Fruit fly (Drosophila melanogaster) whole organism, embryonic: ENCODE results near the gene CG14676.

ENCODE experiments used
- Bgb ChIP-seq: fragments of 200-800 bp; sonication (Bioruptor generic); IDR thresholded peaks from 2 replicates; pipeline ENCODE4 v1.3.6; 2022; ENCODE audit warnings: missing biosample characterization, missing genetic modification characterization; ENCODE audit not compliant: partially characterized antibody
- CG10147 ChIP-seq: fragments of 200-800 bp; sonication (Bioruptor generic); optimal IDR thresholded peaks from 2 replicates; lab custom pipeline; 2019; ENCODE audit warnings: missing biosample characterization, mild to moderate bottlenecking, missing genetic modification characterization, moderate library complexity
- CG1024 ChIP-seq: fragments of 200-800 bp; sonication (Bioruptor generic); IDR thresholded peaks from 2 replicates; pipeline ENCODE4 v1.3.6; 2022; ENCODE audit warnings: missing biosample characterization, missing genetic modification characterization
- CG10543 ChIP-seq: fragments of 200-800 bp; sonication (Bioruptor generic); optimal IDR thresholded peaks from 3 replicates; lab custom pipeline; 2017; ENCODE audit warnings: missing biosample characterization, mild to moderate bottlenecking, missing genetic modification characterization, moderate library complexity
- CG10979 ChIP-seq: fragments of 200-800 bp; sonication (Bioruptor generic); optimal IDR thresholded peaks from 2 replicates; lab custom pipeline; 2018; ENCODE audit warnings: missing biosample characterization, mild to moderate bottlenecking, missing genetic modification characterization, moderate library complexity
- CG12104 ChIP-seq: fragments of 200-800 bp; sonication (Bioruptor generic); optimal IDR thresholded peaks from 3 replicates; lab custom pipeline; 2016; ENCODE audit warnings: missing biosample characterization, missing genetic modification characterization
- CG1529 ChIP-seq: fragments of 200-800 bp; sonication (Bioruptor generic); optimal IDR thresholded peaks from 3 replicates; lab custom pipeline; 2018; ENCODE audit warnings: missing biosample characterization, missing genetic modification characterization
- CG1602 ChIP-seq: fragments of 200-800 bp; sonication (Bioruptor generic); optimal IDR thresholded peaks from 3 replicates; lab custom pipeline; 2016; ENCODE audit warnings: missing biosample characterization, missing genetic modification characterization
- CG17186 ChIP-seq: fragments of 200-800 bp; sonication (Bioruptor generic); optimal IDR thresholded peaks from 3 replicates; lab custom pipeline; 2017; ENCODE audit warnings: missing biosample characterization, missing genetic modification reagents, missing genetic modification characterization
- CG3838 ChIP-seq: fragments of 200-800 bp; sonication (Bioruptor generic); optimal IDR thresholded peaks from 3 replicates; lab custom pipeline; 2016; ENCODE audit warnings: missing biosample characterization, missing genetic modification characterization
- CG5180 ChIP-seq: fragments of 200-800 bp; sonication (Bioruptor generic); optimal IDR thresholded peaks from 3 replicates; lab custom pipeline; 2017; ENCODE audit warnings: missing biosample characterization, missing genetic modification characterization, mild to moderate bottlenecking, moderate library complexity, missing genetic modification reagents
- CG6654 ChIP-seq: fragments of 200-800 bp; sonication (Bioruptor generic); optimal IDR thresholded peaks from 2 replicates; lab custom pipeline; 2017; ENCODE audit warnings: missing biosample characterization, mild to moderate bottlenecking, missing genetic modification characterization
- CG6854 ChIP-seq: fragments of 200-800 bp; sonication (Bioruptor generic); optimal IDR thresholded peaks from 3 replicates; lab custom pipeline; 2017; ENCODE audit warnings: missing biosample characterization, mild to moderate bottlenecking, missing genetic modification characterization
- CG8359 ChIP-seq: fragments of 200-800 bp; sonication (Bioruptor generic); optimal IDR thresholded peaks from 2 replicates; lab custom pipeline; 2017; ENCODE audit warnings: missing biosample characterization, mild to moderate bottlenecking, missing genetic modification characterization, borderline replicate concordance
- CG9727 ChIP-seq: fragments of 200-800 bp; sonication (Bioruptor generic); optimal IDR thresholded peaks from 3 replicates; lab custom pipeline; 2017; ENCODE audit warnings: missing biosample characterization, mild to moderate bottlenecking, missing genetic modification characterization
- CG9817 ChIP-seq: fragments of 200-800 bp; sonication (Bioruptor generic); optimal IDR thresholded peaks from 2 replicates; lab custom pipeline; 2018; ENCODE audit warnings: missing biosample characterization, mild to moderate bottlenecking, missing genetic modification characterization, moderate library complexity
- CG9876 ChIP-seq: fragments of 200-800 bp; sonication (Bioruptor generic); optimal IDR thresholded peaks from 2 replicates; lab custom pipeline; 2016; ENCODE audit warnings: missing biosample characterization, missing genetic modification characterization
- Chrac-16 ChIP-seq: fragments of 200-800 bp; sonication (Bioruptor generic); optimal IDR thresholded peaks from 3 replicates; lab custom pipeline; 2016; ENCODE audit warnings: missing biosample characterization, missing genetic modification characterization
- Fer1 ChIP-seq: fragments of 200-800 bp; sonication (Bioruptor generic); optimal IDR thresholded peaks from 2 replicates; lab custom pipeline; 2017; ENCODE audit warnings: missing biosample characterization, mild to moderate bottlenecking, missing genetic modification characterization
- Fer2 ChIP-seq: fragments of 200-800 bp; sonication (Bioruptor generic); optimal IDR thresholded peaks from 2 replicates; lab custom pipeline; 2018; ENCODE audit warnings: missing biosample characterization, mild to moderate bottlenecking, missing genetic modification characterization, moderate library complexity
- Fer3 ChIP-seq: fragments of 200-800 bp; sonication (Bioruptor generic); optimal IDR thresholded peaks from 2 replicates; lab custom pipeline; 2018; ENCODE audit warnings: missing biosample characterization, mild to moderate bottlenecking, missing genetic modification characterization, moderate library complexity
- HmgD ChIP-seq: fragments of 200-800 bp; sonication (Bioruptor generic); optimal IDR thresholded peaks from 3 replicates; lab custom pipeline; 2016; ENCODE audit warnings: missing biosample characterization, missing genetic modification characterization
- Med ChIP-seq: fragments of 200-800 bp; sonication (Bioruptor generic); peaks from one replicate; lab custom pipeline; 2016; ENCODE audit warnings: missing biosample characterization, missing genetic modification characterization, mild to moderate bottlenecking, inconsistent platforms, moderate library complexity
- Taf1 ChIP-seq: fragments of 200-800 bp; sonication (Bioruptor generic); IDR thresholded peaks from 2 replicates; pipeline ENCODE4 v1.3.6; 2022; ENCODE audit warnings: missing biosample characterization, missing genetic modification characterization
- ato ChIP-seq: fragments of 200-800 bp; sonication (Bioruptor generic); IDR thresholded peaks from 2 replicates; pipeline ENCODE4 v1.3.6; 2022; ENCODE audit warnings: missing biosample characterization, missing genetic modification characterization; ENCODE audit not compliant: partially characterized antibody
- caup ChIP-seq: fragments of 200-800 bp; sonication (Bioruptor generic); optimal IDR thresholded peaks from 3 replicates; lab custom pipeline; 2017; ENCODE audit warnings: missing biosample characterization, mild to moderate bottlenecking, missing genetic modification characterization, moderate library complexity; ENCODE audit not compliant: severe bottlenecking
- ems ChIP-seq: fragments of 200-800 bp; sonication (Bioruptor generic); optimal IDR thresholded peaks from 3 replicates; lab custom pipeline; 2016; ENCODE audit warnings: missing biosample characterization, missing genetic modification characterization
- en ChIP-seq: fragments of 200-800 bp; sonication (Bioruptor generic); optimal IDR thresholded peaks from 2 replicates; lab custom pipeline; 2016; ENCODE audit warnings: missing biosample characterization, missing genetic modification characterization
- exex ChIP-seq: fragments of 200-800 bp; sonication (Bioruptor generic); optimal IDR thresholded peaks from 4 replicates; lab custom pipeline; 2018; ENCODE audit warnings: missing biosample characterization, mild to moderate bottlenecking, missing genetic modification characterization, moderate library complexity
- eyg ChIP-seq: fragments of 200-800 bp; sonication (Bioruptor generic); optimal IDR thresholded peaks from 3 replicates; lab custom pipeline; 2016; ENCODE audit warnings: missing biosample characterization, missing genetic modification characterization
- fd102C ChIP-seq: fragments of 200-800 bp; sonication (Bioruptor generic); optimal IDR thresholded peaks from 2 replicates; lab custom pipeline; 2018; ENCODE audit warnings: missing biosample characterization, mild to moderate bottlenecking, missing genetic modification characterization, moderate library complexity
- gce ChIP-seq: fragments of 200-800 bp; sonication (Bioruptor generic); IDR thresholded peaks from 3 replicates; pipeline ENCODE4 v1.3.6; 2022; ENCODE audit warnings: missing biosample characterization, missing genetic modification characterization
- hkb ChIP-seq, 2 experiments: fragments of 200-800 bp in 1 of 2; fragments of >200 bp in 1 of 2; sonication (Bioruptor generic) in 1 of 2; IDR thresholded peaks in 1 of 2; optimal IDR thresholded peaks in 1 of 2; 2 replicates each; pipeline versions ENCODE4 v1.3.6 to Lab custom; 2017 to 2022; ENCODE audit warnings: missing biosample characterization in 1 of 2, missing genetic modification characterization in 1 of 2
- jigr1 ChIP-seq: fragments of 200-800 bp; sonication (Bioruptor generic); IDR thresholded peaks from 3 replicates; pipeline ENCODE4 v1.3.6; 2022; ENCODE audit warnings: missing biosample characterization, missing genetic modification characterization
- ken ChIP-seq: fragments of 200-800 bp; sonication (Bioruptor generic); IDR thresholded peaks from 3 replicates; pipeline ENCODE4 v1.3.6; 2022; ENCODE audit warnings: missing biosample characterization, missing genetic modification characterization
- lbe ChIP-seq: fragments of 200-800 bp; sonication (Bioruptor generic); optimal IDR thresholded peaks from 2 replicates; lab custom pipeline; 2016; ENCODE audit warnings: missing biosample characterization, mild to moderate bottlenecking, missing genetic modification characterization
- maf-S ChIP-seq: fragments of 200-800 bp; sonication (Bioruptor generic); optimal IDR thresholded peaks from 2 replicates; lab custom pipeline; 2016; ENCODE audit warnings: missing biosample characterization, missing genetic modification characterization
- mam ChIP-seq: fragments of 200-800 bp; sonication (Bioruptor generic); optimal IDR thresholded peaks from 3 replicates; lab custom pipeline; 2016; ENCODE audit warnings: missing biosample characterization, missing genetic modification characterization
- mirr ChIP-seq: fragments of 200-800 bp; sonication (Bioruptor generic); optimal IDR thresholded peaks from 3 replicates; lab custom pipeline; 2018; ENCODE audit warnings: missing biosample characterization, mild to moderate bottlenecking, missing genetic modification characterization
- pb ChIP-seq: fragments of 200-800 bp; sonication (Bioruptor generic); optimal IDR thresholded peaks from 3 replicates; lab custom pipeline; 2016; ENCODE audit warnings: missing biosample characterization, missing genetic modification characterization
- peb ChIP-seq: fragments of 200-800 bp; sonication (Bioruptor generic); IDR thresholded peaks from 2 replicates; pipeline ENCODE4 v1.3.6; 2022; ENCODE audit warnings: missing biosample characterization, missing genetic modification characterization
- pita ChIP-seq: fragments of 200-800 bp; sonication (Bioruptor generic); optimal IDR thresholded peaks from 2 replicates; lab custom pipeline; 2017; ENCODE audit warnings: missing biosample characterization, mild to moderate bottlenecking, missing genetic modification characterization
- rib ChIP-seq: fragments of 200-800 bp; sonication (Bioruptor generic); IDR thresholded peaks from 2 replicates; pipeline ENCODE4 v1.3.6; 2022; ENCODE audit warnings: missing biosample characterization, missing genetic modification characterization
- so ChIP-seq: fragments of 200-800 bp; sonication (Bioruptor generic); IDR thresholded peaks from 3 replicates; pipeline ENCODE4 v1.3.6; 2022; ENCODE audit warnings: missing biosample characterization, missing genetic modification characterization
- sob ChIP-seq: fragments of 200-800 bp; sonication (Bioruptor generic); IDR thresholded peaks from 2 replicates; pipeline ENCODE4 v1.3.6; 2022; ENCODE audit warnings: missing biosample characterization, missing genetic modification characterization
- trem ChIP-seq: fragments of 200-800 bp; optimal IDR thresholded peaks from 3 replicates; lab custom pipeline; 2019; ENCODE audit warnings: missing biosample characterization, mild to moderate bottlenecking, missing genetic modification characterization, moderate library complexity
- trh ChIP-seq: fragments of 200-800 bp; sonication (Bioruptor generic); optimal IDR thresholded peaks from 2 replicates; lab custom pipeline; 2016; ENCODE audit warnings: missing biosample characterization, missing genetic modification characterization
- vvl ChIP-seq: fragments of 200-800 bp; sonication (Bioruptor generic); IDR thresholded peaks from 2 replicates; pipeline ENCODE4 v1.3.6; 2022; ENCODE audit warnings: missing biosample characterization, missing genetic modification characterization

The CG14676 gene

DNA sequence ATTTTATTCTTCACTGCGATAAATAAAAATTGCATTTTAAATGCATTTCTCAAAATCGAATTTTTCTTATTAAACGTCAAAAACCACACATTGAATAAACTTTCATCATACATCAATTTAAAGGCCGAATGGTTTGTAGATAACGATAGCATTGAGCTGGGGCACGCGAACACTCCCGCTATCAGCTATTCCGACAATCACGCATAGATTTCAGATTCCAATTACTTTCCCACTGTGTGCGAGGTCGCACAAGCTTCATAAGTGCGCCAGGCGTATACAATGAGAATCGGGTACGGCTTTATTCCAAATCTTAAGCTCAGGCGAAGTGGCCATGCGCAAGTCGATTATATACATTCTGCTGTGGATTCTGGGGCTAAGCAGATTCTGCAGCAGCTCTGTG is 25.3 kb upstream of the CG14676 start, which contains the start of gene CG46303 (continued):
- TF ChIP-seq CG10543 (GFP tag; lab: Kevin White, UChicago) (peak; percentile 23), CG1602 (GFP tag; lab: Kevin White, UChicago) (no peak)
- TF ChIP-seq, all 482 proteins: peak for 13

DNA sequence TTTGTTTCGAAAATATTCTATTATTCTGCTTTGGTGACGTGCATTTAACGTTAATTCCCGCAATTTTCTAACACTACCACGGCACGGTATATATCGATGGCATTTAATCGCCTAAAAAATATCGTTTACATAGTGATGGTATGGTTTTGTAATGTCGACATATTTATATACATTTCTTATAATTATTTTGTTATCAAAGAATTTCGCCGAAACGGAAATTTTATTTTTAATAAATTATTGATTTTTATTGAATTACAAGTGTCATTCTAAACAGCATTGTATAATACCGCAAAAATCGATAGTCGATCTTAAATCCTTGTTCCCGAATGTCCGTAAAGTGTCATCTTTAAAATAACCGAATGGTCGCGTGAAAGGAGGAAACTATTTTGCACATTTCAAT is 22.6 kb upstream of the CG14676 start, which contains the start of the genes Sec20 and dgrn:
TSS of gene Sec20 (minus strand) at position 77 of the 400 bp plus-strand sequence.
TSS of gene dgrn (plus strand) at position 160 of the 400 bp plus-strand sequence.
- TF ChIP-seq peb (GFP tag; lab: Robert Waterston, UW) (no peak), Bgb (GFP tag; lab: Robert Waterston, UW) (peak; percentile 95), pb (GFP tag; lab: Kevin White, UChicago) (no peak), vvl (GFP tag; lab: Robert Waterston, UW) (no peak; the same call in none of the 2 replicates), CG5180 (GFP tag; lab: Kevin White, UChicago) (no peak), CG12104 (GFP tag; lab: Kevin White, UChicago) (peak; percentile 38), Fer3 (peak; percentile 56), CG6854 (no peak), Fer1 (peak; percentile 59), fd102C (peak; percentile 15), caup (peak; percentile 54), CG9876 (GFP tag; lab: Kevin White, UChicago) (no peak), CG1024 (GFP tag; lab: Robert Waterston, UW) (no peak), CG17186 (GFP tag; lab: Kevin White, UChicago) (peak; percentile 28), CG10979 (tag; lab: Kevin White, UChicago) (peak; percentile 64), so (GFP tag; lab: Robert Waterston, UW) (no peak; the same call in 2 of the 3 replicates), trem (tag; lab: Kevin White, UChicago) (peak; percentile 95), Taf1 (GFP tag; lab: Robert Waterston, UW) (0 out of 2 replicates have a peak, but pooled peaks have one; percentile 28), en (no peak), sob (GFP tag; lab: Robert Waterston, UW) (peak; percentile 74), hkb (optimal IDR thresholded peaks at IDR 0.05; lab: Kevin White, UChicago) (no peak), hkb (GFP tag; IDR thresholded peaks at IDR 0.05; lab: Robert Waterston, UW) (peak; percentile 46; the same call in 1 of the 2 replicates), ato (GFP tag; lab: Robert Waterston, UW) (peak; percentile 80; the same call in 1 of the 2 replicates), exex (tag; lab: Kevin White, UChicago) (peak; percentile 56), CG6654 (GFP tag; lab: Kevin White, UChicago) (no peak), CG10147 (GFP tag; lab: Kevin White, UChicago) (peak; percentile 44), Fer2 (tag; lab: Kevin White, UChicago) (peak; percentile 43), HmgD (GFP tag; lab: Kevin White, UChicago) (no peak), CG9817 (peak; percentile 66), mam (peak; percentile 51), CG1529 (no peak), CG3838 (no peak), eyg (GFP tag; lab: Kevin White, UChicago) (no peak), ems (GFP tag; lab: Kevin White, UChicago) (peak; percentile 59), ken (0 out of 3 replicates have a peak, but pooled peaks have one; percentile 49), mirr (GFP tag; lab: Kevin White, UChicago) (no peak), trh (GFP tag; lab: Kevin White, UChicago) (no peak), pita (no peak), Med (GFP tag; lab: Kevin White, UChicago) (peak; percentile 79), maf-S (GFP tag; lab: Kevin White, UChicago) (no peak), CG8359 (GFP tag; lab: Kevin White, UChicago) (no peak), gce (GFP tag; lab: Robert Waterston, UW) (no peak), CG9727 (GFP tag; lab: Kevin White, UChicago) (peak; percentile 57), Chrac-16 (GFP tag; lab: Kevin White, UChicago) (peak; percentile 66), lbe (GFP tag; lab: Kevin White, UChicago) (peak; percentile 83), rib (no peak), jigr1 (no peak)
